Fruit fly (Drosophila melanogaster) S2 (cell line): ENCODE results near the gene PTPMT1.

Experiments
- CG8478 ChIP-seq: fragments of >200 bp; optimal IDR thresholded peaks from 2 replicates; lab custom pipeline; 2018
- CTCF ChIP-seq, 2 experiments: fragments of >200 bp; optimal IDR thresholded peaks; 2 replicates each; lab custom pipeline; 2018

DNA sequence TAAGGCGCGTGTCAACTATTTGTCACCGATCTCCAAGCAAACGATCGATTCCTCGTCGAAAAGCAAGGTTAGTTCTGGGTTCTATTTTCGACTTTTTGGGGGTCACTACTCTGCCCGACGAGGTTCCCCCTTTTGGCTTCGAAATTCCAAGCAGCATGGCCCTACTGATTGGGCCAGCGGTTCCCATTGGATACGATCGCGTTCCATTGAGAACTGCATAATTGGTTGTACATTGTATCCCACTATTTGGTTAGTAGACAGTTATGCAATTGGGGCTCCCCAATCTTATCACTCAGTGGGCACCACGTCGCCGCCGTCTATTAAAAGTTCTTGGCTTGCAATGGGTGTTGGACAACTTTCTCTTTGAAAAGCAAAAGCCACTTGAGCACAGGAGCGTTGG, 24.4 kb upstream of the PTPMT1 start:
- TF ChIP-seq CG8478 (no peak), CTCF (optimal IDR thresholded peaks at IDR 0.05; lab: Kevin White, UChicago) (no peak)
